Worm (Caenorhabditis elegans) whole organism, mixed stage, embryonic: ENCODE results near the gene F41C3.7.

Source experiments
- M03D4.4 ChIP-seq: sonication (generic microtip); optimal IDR thresholded peaks from 2 replicates; lab custom pipeline; 2017; ENCODE audit warnings: mild to moderate bottlenecking, missing genetic modification characterization, missing compliant biosample characterization
- bed-3 ChIP-seq: fragments of 200-800 bp; sonication (Bioruptor generic); optimal IDR thresholded peaks from 3 replicates; lab custom pipeline; 2018; ENCODE audit warnings: mild to moderate bottlenecking, missing genetic modification characterization, moderate library complexity, missing compliant biosample characterization
- blmp-1 ChIP-seq: fragments of 150-350 bp; optimal IDR thresholded peaks from 2 replicates; lab custom pipeline; 2014; ENCODE audit warnings: missing biosample characterization, missing genetic modification characterization
- ceh-39 ChIP-seq: fragments of 150-350 bp; optimal IDR thresholded peaks from 2 replicates; lab custom pipeline; 2014; ENCODE audit warnings: missing biosample characterization, missing genetic modification characterization
- ceh-43 ChIP-seq: fragments of 200-800 bp; sonication (Bioruptor generic); optimal IDR thresholded peaks from 2 replicates; lab custom pipeline; 2018; ENCODE audit warnings: mild to moderate bottlenecking, missing genetic modification characterization, moderate library complexity, missing compliant biosample characterization
- ceh-83 ChIP-seq: fragments of 200-800 bp; sonication (Bioruptor generic); optimal IDR thresholded peaks from 2 replicates; lab custom pipeline; 2018; ENCODE audit warnings: mild to moderate bottlenecking, missing genetic modification characterization, missing compliant biosample characterization
- ces-1 ChIP-seq: fragments of 150-350 bp; optimal IDR thresholded peaks from 2 replicates; lab custom pipeline; 2014; ENCODE audit warnings: missing biosample characterization, missing genetic modification reagents, missing genetic modification characterization
- cnd-1 ChIP-seq: fragments of 200-800 bp; sonication (Bioruptor generic); optimal IDR thresholded peaks from 2 replicates; lab custom pipeline; 2018; ENCODE audit warnings: mild to moderate bottlenecking, missing genetic modification characterization, missing compliant biosample characterization
- elt-1 ChIP-seq: sonication (generic microtip); optimal IDR thresholded peaks from 2 replicates; lab custom pipeline; 2017; ENCODE audit warnings: missing genetic modification characterization, mild to moderate bottlenecking, missing compliant biosample characterization, antibody characterized with exemption, moderate library complexity, borderline replicate concordance; ENCODE audit not compliant: insufficient read depth
- elt-3 ChIP-seq: fragments of 150-350 bp; optimal IDR thresholded peaks from 2 replicates; lab custom pipeline; 2014; ENCODE audit warnings: missing biosample characterization, missing genetic modification characterization
- flh-1 ChIP-seq: fragments of 200-800 bp; sonication (Bioruptor generic); optimal IDR thresholded peaks from 2 replicates; lab custom pipeline; 2018; ENCODE audit warnings: mild to moderate bottlenecking, missing genetic modification characterization, moderate library complexity, missing compliant biosample characterization
- ham-2 ChIP-seq: fragments of 200-800 bp; sonication (Bioruptor generic); optimal IDR thresholded peaks from 2 replicates; lab custom pipeline; 2018; ENCODE audit warnings: mild to moderate bottlenecking, missing genetic modification characterization, missing compliant biosample characterization
- hlh-1 ChIP-seq: fragments of 150-350 bp; optimal IDR thresholded peaks from 2 replicates; lab custom pipeline; 2014; ENCODE audit warnings: missing biosample characterization, missing genetic modification reagents, missing genetic modification characterization
- lin-13 ChIP-seq: fragments of 150-350 bp; optimal IDR thresholded peaks from 2 replicates; lab custom pipeline; 2014; ENCODE audit warnings: missing biosample characterization, missing genetic modification characterization
- lin-32 ChIP-seq: fragments of 200-800 bp; sonication (Bioruptor generic); optimal IDR thresholded peaks from 2 replicates; lab custom pipeline; 2018; ENCODE audit warnings: mild to moderate bottlenecking, missing genetic modification characterization, missing compliant biosample characterization
- mab-5 ChIP-seq: fragments of 150-350 bp; optimal IDR thresholded peaks from 2 replicates; lab custom pipeline; 2014; ENCODE audit warnings: missing biosample characterization, missing genetic modification characterization
- mep-1 ChIP-seq: fragments of 150-350 bp; optimal IDR thresholded peaks from 2 replicates; lab custom pipeline; 2017; ENCODE audit warnings: missing biosample characterization, missing genetic modification reagents, missing genetic modification characterization, inconsistent platforms
- mls-2 ChIP-seq: sonication (generic microtip); optimal IDR thresholded peaks from 2 replicates; lab custom pipeline; 2016; ENCODE audit warnings: mild to moderate bottlenecking, missing genetic modification characterization, moderate library complexity, missing compliant biosample characterization
- nhr-2 ChIP-seq: fragments of 150-350 bp; optimal IDR thresholded peaks from 2 replicates; lab custom pipeline; 2014; ENCODE audit warnings: missing biosample characterization, missing genetic modification characterization
- nhr-237 ChIP-seq: fragments of 150-350 bp; optimal IDR thresholded peaks from 2 replicates; lab custom pipeline; 2014; ENCODE audit warnings: missing biosample characterization, missing genetic modification characterization
- nhr-76 ChIP-seq: sonication (generic microtip); optimal IDR thresholded peaks from 2 replicates; lab custom pipeline; 2017; ENCODE audit warnings: missing biosample characterization, missing genetic modification characterization
- pha-4 ChIP-seq: fragments of 150-350 bp; optimal IDR thresholded peaks from 2 replicates; lab custom pipeline; 2018; ENCODE audit warnings: missing biosample characterization, missing genetic modification reagents, missing genetic modification characterization
- tbx-8 ChIP-seq: fragments of 200-800 bp; sonication (Bioruptor generic); optimal IDR thresholded peaks from 2 replicates; lab custom pipeline; 2018; ENCODE audit warnings: mild to moderate bottlenecking, missing genetic modification characterization, moderate library complexity, missing compliant biosample characterization
- unc-120 ChIP-seq: sonication (generic microtip); optimal IDR thresholded peaks from 2 replicates; lab custom pipeline; 2017; ENCODE audit warnings: missing genetic modification characterization, missing compliant biosample characterization; ENCODE audit not compliant: poor library complexity, severe bottlenecking
- unc-39 ChIP-seq: fragments of 150-350 bp; optimal IDR thresholded peaks from 2 replicates; lab custom pipeline; 2014; ENCODE audit warnings: missing biosample characterization, missing genetic modification characterization
- unc-62 ChIP-seq: fragments of 150-350 bp; optimal IDR thresholded peaks from 2 replicates; lab custom pipeline; 2014; ENCODE audit warnings: missing biosample characterization, missing genetic modification reagents, missing genetic modification characterization
- zip-8 ChIP-seq: fragments of 150-350 bp; optimal IDR thresholded peaks from 2 replicates; lab custom pipeline; 2014; ENCODE audit warnings: missing biosample characterization, missing genetic modification characterization
- ztf-11 ChIP-seq: fragments of 150-350 bp; optimal IDR thresholded peaks from 2 replicates; lab custom pipeline; 2014; ENCODE audit warnings: missing biosample characterization, missing genetic modification characterization

F41C3.7 gene

DNA sequence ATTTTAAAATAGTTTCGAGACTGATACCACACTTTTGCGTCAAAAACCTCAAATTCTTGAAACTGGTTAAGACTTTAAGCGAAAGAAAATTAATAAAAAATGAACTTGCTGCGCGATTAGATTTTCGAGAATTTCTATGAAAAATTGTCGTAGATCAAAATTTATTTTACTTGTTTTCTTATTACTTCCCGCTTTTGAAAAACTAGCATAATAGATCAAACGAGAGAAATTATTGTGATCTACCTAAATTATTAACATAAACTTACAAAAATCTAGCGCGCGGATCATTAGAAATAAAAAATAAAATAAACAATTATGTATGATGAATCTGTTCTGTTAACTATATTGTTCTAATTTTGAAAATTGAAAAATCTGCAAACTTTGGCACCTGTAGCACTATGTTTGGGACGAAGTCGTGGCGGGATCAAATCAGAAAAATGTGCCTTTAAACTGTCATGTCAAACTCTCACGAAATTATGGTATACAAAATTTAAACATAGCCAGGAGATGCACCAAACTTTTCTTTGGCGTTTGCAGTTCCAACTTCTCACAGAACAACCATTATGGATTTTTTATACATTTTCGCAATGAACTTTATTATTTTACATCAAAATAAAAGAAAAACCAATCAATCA, 3.0 kb upstream of the F41C3.7 start:
- TF ChIP-seq zip-8 (tag; lab: Kevin White, UChicago) (no peak), mls-2 (tag; lab: Kevin White, UChicago) (no peak), unc-62 (GFP tag; lab: Kevin White, UChicago) (no peak), ztf-11 (tag; lab: Kevin White, UChicago) (no peak), ces-1 (GFP tag; lab: Kevin White, UChicago) (no peak), unc-120 (no peak), nhr-2 (tag; lab: Kevin White, UChicago) (no peak)

DNA sequence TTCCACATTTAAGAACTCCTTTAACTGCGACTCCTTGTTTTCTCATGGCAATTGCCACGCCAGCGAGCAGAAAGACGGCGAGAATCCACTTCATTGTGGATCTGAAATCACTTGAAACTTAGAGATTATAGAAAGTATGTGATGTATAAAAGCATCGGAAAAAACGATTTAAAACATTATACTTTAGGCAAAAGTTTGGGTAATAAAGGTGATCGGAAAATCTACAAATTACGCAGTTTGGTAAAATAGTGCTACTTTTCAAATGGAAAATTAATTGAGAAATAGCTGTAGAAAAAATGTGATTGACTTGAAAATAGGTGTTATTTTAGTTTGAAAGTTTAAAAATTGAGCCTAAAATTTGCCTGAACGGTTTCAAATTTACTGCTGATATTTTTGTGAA, 2.1 kb upstream of the F41C3.7 start, which contains the start of gene ttr-41:
Gene ttr-41 (minus strand): TSS at position 101 of the 400 bp plus-strand sequence.
- TF ChIP-seq flh-1 (GFP tag; lab: Kevin White, UChicago): no peak
- no peak for TF ChIP-seq lin-13 (tag; lab: Kevin White, UChicago)
- TF ChIP-seq cnd-1 (tag; lab: Kevin White, UChicago): no peak
- TF ChIP-seq ceh-39 (tag; lab: Kevin White, UChicago): no peak
- TF ChIP-seq lin-32 (GFP tag; lab: Kevin White, UChicago): no peak
- TF ChIP-seq unc-62 (GFP tag; lab: Kevin White, UChicago): no peak

ce11 chrII:4728687-4729086, 1.1 kb upstream of the F41C3.7 start:
- TF ChIP-seq ham-2 (GFP tag; lab: Kevin White, UChicago) (no peak), M03D4.4 (tag; lab: Kevin White, UChicago) (no peak), ztf-11 (tag; lab: Kevin White, UChicago) (no peak), ceh-83 (GFP tag; lab: Kevin White, UChicago) (no peak), cnd-1 (tag; lab: Kevin White, UChicago) (no peak), lin-32 (GFP tag; lab: Kevin White, UChicago) (no peak), tbx-8 (GFP tag; lab: Kevin White, UChicago) (no peak), mls-2 (tag; lab: Kevin White, UChicago) (no peak), nhr-237 (tag; lab: Kevin White, UChicago) (no peak), nhr-76 (tag; lab: Kevin White, UChicago) (no peak), elt-1 (tag; lab: Kevin White, UChicago) (no peak), lin-13 (tag; lab: Kevin White, UChicago) (no peak), blmp-1 (tag; lab: Kevin White, UChicago) (no peak), zip-8 (tag; lab: Kevin White, UChicago) (no peak), ceh-43 (no peak), pha-4 (tag; lab: Kevin White, UChicago) (no peak), hlh-1 (tag; lab: Kevin White, UChicago) (no peak)

- no peak for TF ChIP-seq elt-1 (tag; lab: Kevin White, UChicago)
- no peak for TF ChIP-seq ces-1 (GFP tag; lab: Kevin White, UChicago)
- TF ChIP-seq unc-39 (tag; lab: Kevin White, UChicago): no peak
- no peak for TF ChIP-seq mab-5 (tag; lab: Kevin White, UChicago)
- TF ChIP-seq elt-3 (tag; lab: Kevin White, UChicago): no peak
- no peak for TF ChIP-seq nhr-237 (tag; lab: Kevin White, UChicago)
- no peak for TF ChIP-seq bed-3 (GFP tag; lab: Kevin White, UChicago)
- TF ChIP-seq lin-13 (tag; lab: Kevin White, UChicago): no peak
- TF ChIP-seq M03D4.4 (tag; lab: Kevin White, UChicago): no peak
Measured at ce11 chrII:4733848-4734247, 4.0 kb downstream of the F41C3.7 start, which contains the start of gene F41C3.11. TSS of gene F41C3.11 (minus strand) at chrII:4733948.

DNA sequence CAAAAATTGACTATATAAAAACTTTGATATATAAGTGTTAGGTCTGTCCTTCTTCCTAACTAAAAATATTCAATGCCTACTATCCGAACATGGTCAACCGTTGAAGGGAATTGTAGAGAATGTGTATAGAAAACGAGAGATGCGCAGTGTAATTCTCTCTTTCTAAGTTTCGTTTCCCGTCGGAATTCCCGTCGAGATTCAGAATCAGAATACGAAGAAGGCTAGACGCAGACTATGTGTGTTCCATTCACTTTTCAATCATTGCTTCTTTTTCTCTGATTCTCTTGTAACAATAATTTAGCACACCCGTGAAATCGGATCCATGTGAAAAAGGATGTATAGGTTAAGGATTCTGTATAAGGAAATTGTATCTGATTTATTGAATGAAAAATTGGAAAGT, 4.6 kb downstream of the F41C3.7 start:
- no peak for TF ChIP-seq ceh-83 (GFP tag; lab: Kevin White, UChicago)
- no peak for TF ChIP-seq mep-1
- peak; percentile 84 for TF ChIP-seq blmp-1 (tag; lab: Kevin White, UChicago)
- TF ChIP-seq mls-2 (tag; lab: Kevin White, UChicago): no peak
